Fruit fly (Drosophila melanogaster): ENCODE data around the gene Papst2.

Gene Papst2

dm6 chr3L:17004218-17004759 lies 38.3 kb upstream of the Papst2 start (continued):
- TF ChIP-seq wdn (GFP tag; IDR thresholded peaks at IDR 0.05) (peak; percentile 63), insv (GFP tag; optimal IDR thresholded peaks at IDR 0.05) (peak in 1 of 2 experiments; percentile 21), NK7.1 (GFP tag; optimal IDR thresholded peaks at IDR 0.05) (peak; percentile 82), fu2 (GFP tag; optimal IDR thresholded peaks at IDR 0.05) (peak; percentile 90), CG16813 (GFP tag; IDR thresholded peaks at IDR 0.05; ENCODE audit: partially characterized antibody) (no peak), lilli (GFP tag; optimal IDR thresholded peaks at IDR 0.05) (peak; percentile 88), stc (GFP tag; IDR thresholded peaks at IDR 0.05) (peak; percentile 87), fd3F (GFP tag; optimal IDR thresholded peaks at IDR 0.05) (peak; percentile 88), CG13775 (GFP tag; optimal IDR thresholded peaks at IDR 0.05) (peak; percentile 80), CG12071 (GFP tag; optimal IDR thresholded peaks at IDR 0.05) (peak; percentile 72), TFAM (GFP tag; optimal IDR thresholded peaks at IDR 0.05) (no peak), Sry-β (GFP tag; optimal IDR thresholded peaks at IDR 0.05) (no peak), ash1 (GFP tag; optimal IDR thresholded peaks at IDR 0.05) (no peak), Myb (GFP tag; optimal IDR thresholded peaks at IDR 0.05) (peak; percentile 80), CG32532 (GFP tag; IDR thresholded peaks at IDR 0.05) (peak; percentile 87), kni (GFP tag; optimal IDR thresholded peaks at IDR 0.05) (no peak), CG4360 (GFP tag; IDR thresholded peaks at IDR 0.05) (no peak), tgo (GFP tag; IDR thresholded peaks at IDR 0.05) (peak; percentile 91), run (tag; optimal IDR thresholded peaks at IDR 0.05) (peak; percentile 81), CG6813 (GFP tag; optimal IDR thresholded peaks at IDR 0.05) (peak; percentile 60), ap (GFP tag; IDR thresholded peaks at IDR 0.05) (peak; percentile 79), gro (GFP tag; optimal IDR thresholded peaks at IDR 0.05) (peak; percentile 91), CG14667 (GFP tag; IDR thresholded peaks at IDR 0.05) (peak; percentile 76), Lhr (GFP tag; optimal IDR thresholded peaks at IDR 0.05) (peak; percentile 60), Sin3A (optimal IDR thresholded peaks at IDR 0.05) (no peak), Meics (GFP tag; optimal IDR thresholded peaks at IDR 0.05) (peak; percentile 85), phol (tag; optimal IDR thresholded peaks at IDR 0.05) (peak; percentile 85), Ada2b (GFP tag; IDR thresholded peaks at IDR 0.05) (peak; percentile 84), shn (GFP tag; optimal IDR thresholded peaks at IDR 0.05) (peak; percentile 92), ranshi (GFP tag; IDR thresholded peaks at IDR 0.05) (peak; percentile 83), slou (GFP tag; optimal IDR thresholded peaks at IDR 0.05) (peak; percentile 73), dm (GFP tag; optimal IDR thresholded peaks at IDR 0.05) (peak; percentile 73), CG11085 (GFP tag; IDR thresholded peaks at IDR 0.05) (peak; percentile 61), scrt (GFP tag; optimal IDR thresholded peaks at IDR 0.05) (peak; percentile 47), mam (GFP tag; optimal IDR thresholded peaks at IDR 0.05) (peak; percentile 88), Hey (tag; optimal IDR thresholded peaks at IDR 0.05) (no peak), CG1024 (GFP tag; IDR thresholded peaks at IDR 0.05) (peak; percentile 58; the same call in 1 of the 2 replicates), HLH4C (GFP tag; IDR thresholded peaks at IDR 0.05; ENCODE audit: partially characterized antibody) (no peak), eyg (GFP tag; optimal IDR thresholded peaks at IDR 0.05) (peak; percentile 89), CG14014 (GFP tag; IDR thresholded peaks at IDR 0.05) (peak; percentile 89), emc (GFP tag; optimal IDR thresholded peaks at IDR 0.05) (peak; percentile 90), cato (GFP tag; optimal IDR thresholded peaks at IDR 0.05; ENCODE audit: borderline replicate concordance) (peak; percentile 67), CG9817 (tag; optimal IDR thresholded peaks at IDR 0.05) (peak; percentile 86), CG11723 (GFP tag; optimal IDR thresholded peaks at IDR 0.05) (peak; percentile 74), CG6854 (GFP tag; optimal IDR thresholded peaks at IDR 0.05) (peak; percentile 73), CG6175 (GFP tag; IDR thresholded peaks at IDR 0.05) (peak; percentile 64; the same call in 1 of the 3 replicates), sr (GFP tag; IDR thresholded peaks at IDR 0.05) (0 out of 3 replicates have a peak, but pooled peaks have one; percentile 19), CG10267 (tag; optimal IDR thresholded peaks at IDR 0.05) (peak; percentile 73), C15 (GFP tag; IDR thresholded peaks at IDR 0.05) (peak; percentile 85), B-H1 (GFP tag; IDR thresholded peaks at IDR 0.05) (peak; percentile 73), CG9797 (GFP tag; optimal IDR thresholded peaks at IDR 0.05) (peak; percentile 18)

All from whole organism, embryonic.